Fruit fly (Drosophila melanogaster) whole organism, embryonic: ENCODE data around the gene Delta.

Source experiments
- CG11560 ChIP-seq: fragments of 200-800 bp; sonication (Bioruptor generic); IDR thresholded peaks from 3 replicates; pipeline ENCODE4 v1.3.6; 2022; ENCODE audit warnings: missing biosample characterization, missing genetic modification characterization
- NFAT ChIP-seq: fragments of 200-800 bp; sonication (Bioruptor generic); IDR thresholded peaks from 2 replicates; pipeline ENCODE4 v1.3.6; 2022; ENCODE audit warnings: missing biosample characterization, missing genetic modification characterization

dm6 chr3R:19332052-19332451, 6.0 kb upstream of the Delta start:
- TF ChIP-seq CG11560 (tag; lab: Robert Waterston, UW) (no peak), NFAT (no peak)
